Worm (Caenorhabditis elegans) whole organism, L4 larva: ENCODE results near the gene nhl-2.

Experiments
- F49E8.2 ChIP-seq: sonication (generic microtip); optimal IDR thresholded peaks from 2 replicates; lab custom pipeline; 2016; ENCODE audit warnings: missing compliant biosample characterization, mild to moderate bottlenecking, missing genetic modification characterization, borderline replicate concordance
- T26A8.4 ChIP-seq: fragments of 200-800 bp; sonication (Bioruptor generic); IDR thresholded peaks from 2 replicates; pipeline ENCODE4 v1.3.6; 2022; ENCODE audit warnings: missing genetic modification characterization, missing compliant biosample characterization
- Y105C5A.15 ChIP-seq: fragments of 200-800 bp; sonication (Bioruptor generic); IDR thresholded peaks from 2 replicates; pipeline ENCODE4 v1.3.6; 2022; ENCODE audit warnings: missing genetic modification characterization, missing compliant biosample characterization
- ceh-28 ChIP-seq: fragments of 150-350 bp; optimal IDR thresholded peaks from 2 replicates; lab custom pipeline; 2014; ENCODE audit warnings: missing biosample characterization, missing genetic modification reagents, missing genetic modification characterization
- hlh-30 ChIP-seq: sonication (generic microtip); optimal IDR thresholded peaks from 2 replicates; lab custom pipeline; 2017; ENCODE audit warnings: antibody characterized with exemption, mild to moderate bottlenecking, missing genetic modification characterization, missing compliant biosample characterization; ENCODE audit not compliant: insufficient read depth
- lin-15B ChIP-seq: fragments of 150-350 bp; sonication (generic microtip); optimal IDR thresholded peaks from 3 replicates; lab custom pipeline; 2014; ENCODE audit warnings: missing biosample characterization, missing genetic modification characterization
- lir-3 ChIP-seq: sonication (generic microtip); optimal IDR thresholded peaks from 2 replicates; lab custom pipeline; 2016; ENCODE audit warnings: mild to moderate bottlenecking, missing genetic modification characterization, missing compliant biosample characterization
- nhr-28 ChIP-seq: fragments of 150-350 bp; optimal IDR thresholded peaks from 2 replicates; lab custom pipeline; 2014; ENCODE audit warnings: missing biosample characterization, missing genetic modification characterization
- php-3 ChIP-seq: fragments of 200-800 bp; sonication (Bioruptor generic); IDR thresholded peaks from 2 replicates; pipeline ENCODE4 v1.3.6; 2022; ENCODE audit warnings: missing genetic modification reagents, missing genetic modification characterization, missing compliant biosample characterization
- pqm-1 ChIP-seq: sonication (generic microtip); optimal IDR thresholded peaks from 2 replicates; lab custom pipeline; 2017; ENCODE audit warnings: missing biosample characterization, missing genetic modification characterization
- zip-11 ChIP-seq: fragments of 200-800 bp; sonication (Bioruptor generic); IDR thresholded peaks from 2 replicates; pipeline ENCODE4 v1.3.6; 2022; ENCODE audit warnings: missing genetic modification characterization, missing compliant biosample characterization

DNA sequence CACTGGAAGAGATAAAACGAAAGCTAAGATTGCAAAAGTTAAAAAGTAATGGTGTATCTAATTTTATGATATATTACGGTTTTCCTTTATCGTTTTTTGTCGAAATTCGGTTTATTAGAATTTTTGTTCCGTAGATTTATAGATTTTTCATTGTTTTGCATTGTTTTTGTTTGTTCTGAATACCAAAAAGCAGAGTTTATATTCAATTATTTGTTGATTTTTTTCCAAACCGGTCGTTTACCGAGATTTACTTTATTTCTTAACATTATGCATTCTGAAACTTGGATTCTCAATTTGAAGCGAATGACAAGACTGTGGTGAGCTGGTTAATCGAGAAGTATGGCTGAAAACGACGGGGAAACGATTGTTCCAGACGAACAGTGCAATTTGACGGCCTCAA lies 38.1 kb upstream of the nhl-2 start, which contains the start of gene fsn-1:
- TF ChIP-seq pqm-1, result no peak
- TF ChIP-seq zip-11 (GFP tag; lab: Robert Waterston, UW), result no peak
- TF ChIP-seq nhr-28 (tag; lab: Kevin White, UChicago), result no peak
- TF ChIP-seq lir-3 (tag; lab: Kevin White, UChicago), result no peak
- no peak for TF ChIP-seq Y105C5A.15
- no peak for TF ChIP-seq F49E8.2 (tag; lab: Kevin White, UChicago)
- no peak for TF ChIP-seq ceh-28
- no peak for TF ChIP-seq php-3
- no peak for TF ChIP-seq T26A8.4 (GFP tag; lab: Robert Waterston, UW)
- TF ChIP-seq hlh-30 (tag; lab: Kevin White, UChicago), result no peak
- TF ChIP-seq lin-15B, result no peak
